Worm (Caenorhabditis elegans) whole organism, early embryonic: ENCODE measurements around the gene srw-57.

Experiments
- aly-1 ChIP-seq: sonication (generic microtip); optimal IDR thresholded peaks from 2 replicates; lab custom pipeline; 2016; ENCODE audit warnings: missing genetic modification characterization, missing compliant biosample characterization
- ama-1 ChIP-seq: fragments of 150-350 bp; optimal IDR thresholded peaks from 2 replicates; lab custom pipeline; 2014
- ceh-13 ChIP-seq: fragments of 200-800 bp; sonication (Bioruptor generic); optimal IDR thresholded peaks from 2 replicates; lab custom pipeline; 2018; ENCODE audit warnings: mild to moderate bottlenecking, missing genetic modification characterization, missing compliant biosample characterization
- ceh-36 ChIP-seq: sonication (generic microtip); optimal IDR thresholded peaks from 2 replicates; lab custom pipeline; 2016; ENCODE audit warnings: missing genetic modification characterization, inconsistent platforms, missing compliant biosample characterization
- ets-7 ChIP-seq: sonication (generic microtip); optimal IDR thresholded peaks from 2 replicates; lab custom pipeline; 2016; ENCODE audit warnings: missing genotype, missing genetic modification characterization, missing compliant biosample characterization
- hmbx-1 ChIP-seq: sonication (generic microtip); optimal IDR thresholded peaks from 2 replicates; lab custom pipeline; 2016; ENCODE audit warnings: mild to moderate bottlenecking, missing genetic modification characterization, missing compliant biosample characterization
- hnd-1 ChIP-seq: sonication (generic microtip); optimal IDR thresholded peaks from 2 replicates; lab custom pipeline; 2016; ENCODE audit warnings: missing genetic modification characterization, missing compliant biosample characterization
- sea-1 ChIP-seq: fragments of 200-800 bp; sonication (Bioruptor generic); conservative IDR thresholded peaks from 2 replicates; pipeline ENCODE4 v1.3.6; 2022; ENCODE audit warnings: missing genetic modification characterization, missing compliant biosample characterization

ce11 chrV:16000433-16000832 lies 45.6 kb upstream of the srw-57 start, which contains the start of gene nhr-50:
- TF ChIP-seq ceh-13 (GFP tag; lab: Kevin White, UChicago), result no peak
- TF ChIP-seq hnd-1 (tag; lab: Kevin White, UChicago), result no peak
- no peak for TF ChIP-seq aly-1
- no peak for TF ChIP-seq ama-1 (lab: Kevin White, UChicago)
- no peak for TF ChIP-seq hmbx-1 (tag; lab: Kevin White, UChicago)
- no peak for TF ChIP-seq ets-7 (tag; lab: Kevin White, UChicago)
- no peak for TF ChIP-seq sea-1 (GFP tag; lab: Robert Waterston, UW)
- TF ChIP-seq ceh-36 (tag; lab: Kevin White, UChicago), result no peak
